Worm (Caenorhabditis elegans): ENCODE measurements around the gene T13F2.2.
A peak's percentile ranks its signal among the peaks of the same experiment; 100 is the strongest.

Gene T13F2.2

ce11 chrIV:9777535-9777934, 19.6 kb downstream of the T13F2.2 start, which contains the start of gene sna-2 (continued):
- TF ChIP-seq nhr-71 (tag; optimal IDR thresholded peaks at IDR 0.05) (peak; percentile 65), pqm-1 (tag; optimal IDR thresholded peaks at IDR 0.05) (no peak), hlh-17 (GFP tag; optimal IDR thresholded peaks at IDR 0.05; ENCODE audit: borderline replicate concordance) (no peak), swsn-7 (tag; optimal IDR thresholded peaks at IDR 0.05) (peak; percentile 35), pag-3 (tag; optimal IDR thresholded peaks at IDR 0.05; ENCODE audit: borderline replicate concordance, insufficient read depth) (no peak), rnt-1 (tag; optimal IDR thresholded peaks at IDR 0.05) (peak; percentile 91), nhr-90 (tag; optimal IDR thresholded peaks at IDR 0.05; ENCODE audit: poor library complexity) (peak; percentile 33), C34B4.2 (tag; optimal IDR thresholded peaks at IDR 0.05) (no peak), hpl-2 (GFP tag; optimal IDR thresholded peaks at IDR 0.05) (no peak), lin-14 (GFP tag; optimal IDR thresholded peaks at IDR 0.05) (peak; percentile 56), ztf-11 (tag; optimal IDR thresholded peaks at IDR 0.05) (peak in 1 of 2 experiments; percentile 43), hlh-4 (tag; optimal IDR thresholded peaks at IDR 0.05) (no peak), Y116A8C.19 (tag; optimal IDR thresholded peaks at IDR 0.05; ENCODE audit: borderline replicate concordance) (no peak), vab-15 (tag; optimal IDR thresholded peaks at IDR 0.05) (no peak), C04F5.9 (tag; optimal IDR thresholded peaks at IDR 0.05) (no peak), unc-86 (tag; optimal IDR thresholded peaks at IDR 0.05) (no peak), ceh-82 (tag; optimal IDR thresholded peaks at IDR 0.05) (peak in 2 of 3 experiments; percentile 7 to 44), aly-2 (tag; optimal IDR thresholded peaks at IDR 0.05) (no peak), ztf-4 (tag; optimal IDR thresholded peaks at IDR 0.05) (no peak), mdl-1 (tag; optimal IDR thresholded peaks at IDR 0.05) (no peak), mep-1 (tag; optimal IDR thresholded peaks at IDR 0.05) (peak; percentile 55), ceh-63 (GFP tag; optimal IDR thresholded peaks at IDR 0.05) (no peak), lin-35 (GFP tag; optimal IDR thresholded peaks at IDR 0.05) (peak; percentile 93 to 96), fkh-10 (GFP tag; optimal IDR thresholded peaks at IDR 0.05) (no peak), efl-3 (GFP tag; optimal IDR thresholded peaks at IDR 0.05) (no peak), lsy-2 (tag; optimal IDR thresholded peaks at IDR 0.05) (peak; percentile 29 to 80), blmp-1 (tag; optimal IDR thresholded peaks at IDR 0.05) (peak; percentile 67), fkh-4 (tag; optimal IDR thresholded peaks at IDR 0.05; ENCODE audit: borderline replicate concordance) (peak; percentile 4), elt-3 (tag; optimal IDR thresholded peaks at IDR 0.05) (peak in 2 of 6 experiments; percentile 32 to 33), elt-2 (tag; optimal IDR thresholded peaks at IDR 0.05) (no peak), nhr-12 (tag; optimal IDR thresholded peaks at IDR 0.05) (no peak), lin-13 (GFP tag; optimal IDR thresholded peaks at IDR 0.05) (no peak), ceh-90 (tag; optimal IDR thresholded peaks at IDR 0.05) (peak; percentile 80), nhr-19 (GFP tag; conservative IDR thresholded peaks at IDR 0.05) (no peak), lin-39 (tag; optimal IDR thresholded peaks at IDR 0.05) (no peak), lin-15B (tag; optimal IDR thresholded peaks at IDR 0.05) (peak; percentile 51), nhr-28 (tag; optimal IDR thresholded peaks at IDR 0.05) (no peak), zag-1 (tag; optimal IDR thresholded peaks at IDR 0.05) (no peak), nhr-20 (tag; optimal IDR thresholded peaks at IDR 0.05) (peak; percentile 47), egl-13 (tag; optimal IDR thresholded peaks at IDR 0.05) (no peak), snpc-4 (tag; optimal IDR thresholded peaks at IDR 0.05) (peak; percentile 34), fos-1 (tag; optimal IDR thresholded peaks at IDR 0.05) (peak; percentile 30), mef-2 (tag; optimal IDR thresholded peaks at IDR 0.05) (no peak), C16A3.4 (tag; optimal IDR thresholded peaks at IDR 0.05) (peak; percentile 65), dsc-1 (tag; optimal IDR thresholded peaks at IDR 0.05) (peak; percentile 30), xbp-1 (tag; optimal IDR thresholded peaks at IDR 0.05) (peak; percentile 49), ets-5 (GFP tag; IDR thresholded peaks at IDR 0.05) (no peak), F16B12.6 (tag; optimal IDR thresholded peaks at IDR 0.05) (no peak), ceh-88 (GFP tag; IDR thresholded peaks at IDR 0.05) (no peak)

All from whole organism, L1 larva.